Worm (Caenorhabditis elegans) whole organism, midembryonic: ENCODE data around the gene cyn-6.

ENCODE experiments used
- cog-1 ChIP-seq: sonication (generic microtip); optimal IDR thresholded peaks from 2 replicates; lab custom pipeline; 2016; ENCODE audit warnings: missing genetic modification characterization, missing compliant biosample characterization
- flt-1 ChIP-seq: fragments of 200-800 bp; sonication (Bioruptor generic); IDR thresholded peaks from 2 replicates; pipeline ENCODE4 v1.3.6; 2022; ENCODE audit warnings: missing genetic modification characterization, missing compliant biosample characterization
- ref-1 ChIP-seq: fragments of 200-800 bp; sonication (Bioruptor generic); conservative IDR thresholded peaks from 2 replicates; pipeline ENCODE4 v1.3.6; 2022; ENCODE audit warnings: missing genetic modification reagents, missing genetic modification characterization, missing compliant biosample characterization
- tab-1 ChIP-seq: fragments of 200-800 bp; sonication (Bioruptor generic); IDR thresholded peaks from 2 replicates; pipeline ENCODE4 v1.3.6; 2022; ENCODE audit warnings: missing genetic modification characterization, missing compliant biosample characterization
- ztf-29 ChIP-seq: fragments of 200-800 bp; sonication (Bioruptor generic); IDR thresholded peaks from 2 replicates; pipeline ENCODE4 v1.3.6; 2022; ENCODE audit warnings: missing genetic modification reagents, missing genetic modification characterization, missing compliant biosample characterization

DNA sequence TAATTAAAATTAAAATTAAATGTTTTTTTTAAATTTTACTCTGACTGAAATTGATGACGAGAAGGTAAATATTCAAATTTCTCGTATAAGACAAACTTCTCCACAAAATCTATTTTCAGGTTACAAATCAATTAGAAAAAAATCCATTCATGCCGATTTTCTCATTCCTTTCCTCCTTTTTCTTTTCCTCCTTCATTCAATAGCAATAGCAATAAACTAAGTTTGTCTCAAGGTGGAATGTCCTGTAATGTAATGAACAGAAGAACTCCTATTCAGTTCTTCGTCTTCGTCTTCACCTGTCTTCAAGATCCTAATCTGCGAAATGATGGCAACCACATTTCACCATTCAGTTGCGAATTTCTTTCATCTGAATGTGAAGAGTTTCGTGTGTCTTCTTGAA is 42.6 kb downstream of the cyn-6 start, which contains the start of gene dac-1:
- no peak for TF ChIP-seq flt-1 (GFP tag; lab: Robert Waterston, UW)
- TF ChIP-seq cog-1 (tag; lab: Kevin White, UChicago) = no peak
- TF ChIP-seq ztf-29 (GFP tag; lab: Robert Waterston, UW) = no peak
- TF ChIP-seq tab-1 (GFP tag; lab: Robert Waterston, UW) = no peak
- no peak for TF ChIP-seq ref-1 (GFP tag; lab: Robert Waterston, UW)
